Worm (Caenorhabditis elegans): Measurements from ENCODE around the gene clec-126.

DNA sequence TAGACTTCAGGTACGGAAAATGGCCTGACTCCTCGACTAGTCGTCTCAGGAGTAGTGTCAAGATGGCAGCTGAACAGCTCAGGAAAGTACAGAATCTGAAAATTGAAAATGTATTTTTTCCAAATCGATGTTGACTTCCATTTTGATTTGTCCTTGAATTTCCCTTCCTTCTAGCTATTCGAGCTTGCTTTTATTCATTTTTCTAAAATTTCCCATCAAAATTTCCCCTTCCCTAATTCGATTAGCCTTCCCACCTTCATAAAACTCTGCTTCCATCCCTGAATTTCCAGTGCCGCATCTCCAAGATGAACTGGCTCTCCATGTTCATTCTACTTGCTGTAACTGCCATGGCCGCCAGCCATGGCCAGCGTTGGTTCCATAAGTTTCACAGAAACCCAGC is 46.5 kb upstream of the clec-126 start, which contains the start of gene Y49F6B.6:
- TF ChIP-seq mdl-1 (tag; optimal IDR thresholded peaks at IDR 0.05) (no peak), daf-19 (GFP tag; conservative IDR thresholded peaks at IDR 0.05) (no peak), zip-2 (tag; optimal IDR thresholded peaks at IDR 0.05) (no peak), pqm-1 (tag; optimal IDR thresholded peaks at IDR 0.05) (no peak), nhr-10 (tag; optimal IDR thresholded peaks at IDR 0.05) (no peak), lin-15B (tag; optimal IDR thresholded peaks at IDR 0.05) (no peak), madf-5 (GFP tag; IDR thresholded peaks at IDR 0.05) (no peak), dpl-1 (GFP tag; optimal IDR thresholded peaks at IDR 0.05) (no peak), ZK546.5 (tag; optimal IDR thresholded peaks at IDR 0.05) (no peak), ama-1 (optimal IDR thresholded peaks at IDR 0.05) (no peak), snpc-4 (tag; optimal IDR thresholded peaks at IDR 0.05) (no peak), nhr-28 (tag; optimal IDR thresholded peaks at IDR 0.05) (no peak), Y5F2A.4 (GFP tag; optimal IDR thresholded peaks at IDR 0.05) (no peak)

Data from whole organism, L4 larva.